Fruit fly (Drosophila melanogaster) whole organism, pupa: ENCODE measurements around the gene drl.
A peak's percentile ranks its signal among the peaks of the same experiment; 100 is the strongest.

Source experiments
- CG10348 ChIP-seq: fragments of 200-800 bp; sonication (Bioruptor generic); IDR thresholded peaks from 2 replicates; pipeline ENCODE4 v1.3.6; 2022; ENCODE audit warnings: missing biosample characterization, missing genetic modification characterization
- CG12605 ChIP-seq: fragments of 200-800 bp; sonication (Bioruptor generic); IDR thresholded peaks from 2 replicates; pipeline ENCODE4 v1.3.6; 2022; ENCODE audit warnings: missing biosample characterization, missing genetic modification characterization
- CG13204 ChIP-seq: fragments of 200-800 bp; sonication (Bioruptor generic); optimal IDR thresholded peaks from 2 replicates; lab custom pipeline; 2018; ENCODE audit warnings: missing biosample characterization, mild to moderate bottlenecking, missing genetic modification characterization, moderate library complexity
- CG14655 ChIP-seq: fragments of 200-800 bp; sonication (Bioruptor generic); optimal IDR thresholded peaks from 3 replicates; lab custom pipeline; 2017; ENCODE audit warnings: mild to moderate bottlenecking, missing biosample characterization, missing genetic modification reagents, missing genetic modification characterization
- CG15710 ChIP-seq: fragments of 200-800 bp; sonication (Bioruptor generic); optimal IDR thresholded peaks from 2 replicates; lab custom pipeline; 2018; ENCODE audit warnings: missing biosample characterization, mild to moderate bottlenecking, missing genetic modification characterization, moderate library complexity
- CG17806 ChIP-seq: fragments of 200-800 bp; sonication (Bioruptor generic); optimal IDR thresholded peaks from 2 replicates; lab custom pipeline; 2018; ENCODE audit warnings: missing biosample characterization, mild to moderate bottlenecking, missing genetic modification characterization, moderate library complexity
- CG32121 ChIP-seq: fragments of 200-800 bp; sonication (Bioruptor generic); IDR thresholded peaks from 2 replicates; pipeline ENCODE4 v1.3.6; 2022; ENCODE audit warnings: missing biosample characterization, missing genetic modification characterization
- CG34367 ChIP-seq: fragments of 200-800 bp; sonication (Bioruptor generic); optimal IDR thresholded peaks from 2 replicates; lab custom pipeline; 2018; ENCODE audit warnings: missing biosample characterization, mild to moderate bottlenecking, missing genetic modification characterization
- CG4496 ChIP-seq: fragments of 200-800 bp; sonication (Bioruptor generic); IDR thresholded peaks from 3 replicates; pipeline ENCODE4 v1.3.6; 2022; ENCODE audit warnings: missing biosample characterization, missing genetic modification characterization
- CG8159 ChIP-seq: fragments of 200-800 bp; sonication (Bioruptor generic); optimal IDR thresholded peaks from 3 replicates; lab custom pipeline; 2018; ENCODE audit warnings: missing biosample characterization, mild to moderate bottlenecking, missing genetic modification characterization, moderate library complexity
- CG8301 ChIP-seq: fragments of 200-800 bp; sonication (Bioruptor generic); optimal IDR thresholded peaks from 2 replicates; lab custom pipeline; 2018; ENCODE audit warnings: missing biosample characterization, mild to moderate bottlenecking, missing genetic modification characterization
- CG9948 ChIP-seq: fragments of 200-800 bp; sonication (Bioruptor generic); optimal IDR thresholded peaks from 2 replicates; lab custom pipeline; 2018; ENCODE audit warnings: missing biosample characterization, mild to moderate bottlenecking, missing genetic modification characterization, moderate library complexity
- D1 ChIP-seq: fragments of 200-800 bp; sonication (Bioruptor generic); optimal IDR thresholded peaks from 2 replicates; lab custom pipeline; 2018; ENCODE audit warnings: missing biosample characterization, mild to moderate bottlenecking, missing genetic modification characterization, moderate library complexity
- EcR ChIP-seq: fragments of 200-800 bp; sonication (Bioruptor generic); optimal IDR thresholded peaks from 3 replicates; lab custom pipeline; 2019; ENCODE audit warnings: missing biosample characterization, missing genetic modification characterization, mild to moderate bottlenecking, moderate library complexity, missing genetic modification reagents
- Ets98B ChIP-seq: fragments of 200-800 bp; sonication (Bioruptor generic); IDR thresholded peaks from 2 replicates; pipeline ENCODE4 v1.3.6; 2022; ENCODE audit warnings: missing biosample characterization, missing genetic modification characterization
- Pif1A ChIP-seq: fragments of 200-800 bp; sonication (Bioruptor generic); optimal IDR thresholded peaks from 3 replicates; lab custom pipeline; 2016; ENCODE audit warnings: missing biosample characterization, missing genetic modification characterization
- Pif1B ChIP-seq: fragments of 200-800 bp; sonication (Bioruptor generic); optimal IDR thresholded peaks from 3 replicates; lab custom pipeline; 2016; ENCODE audit warnings: missing biosample characterization, missing genetic modification characterization
- Snoo ChIP-seq: fragments of 200-800 bp; sonication (Bioruptor generic); optimal IDR thresholded peaks from 3 replicates; lab custom pipeline; 2017; ENCODE audit warnings: missing biosample characterization, mild to moderate bottlenecking, missing genetic modification characterization, inconsistent platforms
- fd96Ca ChIP-seq: fragments of 200-800 bp; sonication (Bioruptor generic); IDR thresholded peaks from 3 replicates; pipeline ENCODE4 v1.3.6; 2022; ENCODE audit warnings: missing biosample characterization, missing genetic modification characterization
- gl ChIP-seq: fragments of 200-800 bp; sonication (Bioruptor generic); optimal IDR thresholded peaks from 2 replicates; lab custom pipeline; 2018; ENCODE audit warnings: missing biosample characterization, mild to moderate bottlenecking, missing genetic modification characterization
- rn ChIP-seq: fragments of 200-800 bp; sonication (Bioruptor generic); IDR thresholded peaks from 2 replicates; pipeline ENCODE4 v1.3.6; 2022; ENCODE audit warnings: missing biosample characterization, missing genetic modification characterization

Gene drl

dm6 chr2L:19163975-19164371 is 26.2 kb upstream of the drl start:
- TF ChIP-seq CG15710 (tag; lab: Kevin White, UChicago) (no peak), fd96Ca (GFP tag; lab: Robert Waterston, UW) (no peak), CG32121 (no peak), EcR (GFP tag; lab: Kevin White, UChicago) (no peak), Pif1B (no peak), CG4496 (GFP tag; lab: Robert Waterston, UW) (no peak), CG9948 (no peak), gl (tag; lab: Kevin White, UChicago) (no peak), Pif1A (GFP tag; lab: Kevin White, UChicago) (no peak), CG10348 (GFP tag; lab: Robert Waterston, UW) (no peak), D1 (tag; lab: Kevin White, UChicago) (no peak), CG14655 (GFP tag; lab: Kevin White, UChicago) (no peak)

- TF ChIP-seq D1 (tag; lab: Kevin White, UChicago): peak; percentile 85
- peak; percentile 85 for TF ChIP-seq gl (tag; lab: Kevin White, UChicago)
- TF ChIP-seq CG10348 (GFP tag; lab: Robert Waterston, UW): peak; percentile 82
- peak; percentile 96 for TF ChIP-seq rn (GFP tag; lab: Robert Waterston, UW)
- peak; percentile 96 for TF ChIP-seq CG12605
- peak; percentile 91 for TF ChIP-seq CG9948
- TF ChIP-seq CG32121: peak; percentile 98
- peak; percentile 79 for TF ChIP-seq EcR (GFP tag; lab: Kevin White, UChicago)
- TF ChIP-seq Snoo (tag; lab: Kevin White, UChicago): peak; percentile 96
- TF ChIP-seq CG8159 (tag; lab: Kevin White, UChicago): peak; percentile 92
- peak; percentile 99 for TF ChIP-seq CG8301 (tag; lab: Kevin White, UChicago)
- peak; percentile 86 for TF ChIP-seq Pif1B
- TF ChIP-seq CG34367 (tag; lab: Kevin White, UChicago): peak; percentile 84
- peak; percentile 97 for TF ChIP-seq Pif1A (GFP tag; lab: Kevin White, UChicago)
- peak; percentile 98 for TF ChIP-seq CG4496 (GFP tag; lab: Robert Waterston, UW)
- peak; percentile 93 for TF ChIP-seq fd96Ca (GFP tag; lab: Robert Waterston, UW)
- TF ChIP-seq CG14655 (GFP tag; lab: Kevin White, UChicago): peak; percentile 98
- peak; percentile 99 for TF ChIP-seq Ets98B (GFP tag; lab: Robert Waterston, UW)
- peak; percentile 92 for TF ChIP-seq CG17806 (tag; lab: Kevin White, UChicago)
- peak; percentile 87 for TF ChIP-seq CG15710 (tag; lab: Kevin White, UChicago)
- TF ChIP-seq CG13204 (GFP tag; lab: Kevin White, UChicago): peak; percentile 67
Observed at dm6 chr2L:19164933-19165813, 25.0 kb upstream of the drl start.

- TF ChIP-seq CG34367 (tag; lab: Kevin White, UChicago) (no peak), CG15710 (tag; lab: Kevin White, UChicago) (no peak), CG9948 (no peak), Ets98B (GFP tag; lab: Robert Waterston, UW) (0 out of 2 replicates have a peak, but pooled peaks have one; percentile 10), CG32121 (peak; percentile 14; the same call in 1 of the 2 replicates), CG4496 (GFP tag; lab: Robert Waterston, UW) (no peak), EcR (GFP tag; lab: Kevin White, UChicago) (peak; percentile 22)
Observed at dm6 chr2L:19165998-19166397, 24.1 kb upstream of the drl start.

- TF ChIP-seq D1 (tag; lab: Kevin White, UChicago) (no peak), Ets98B (GFP tag; lab: Robert Waterston, UW) (no peak), CG13204 (GFP tag; lab: Kevin White, UChicago) (no peak), CG32121 (no peak), CG12605 (no peak), EcR (GFP tag; lab: Kevin White, UChicago) (no peak), fd96Ca (GFP tag; lab: Robert Waterston, UW) (no peak), CG17806 (tag; lab: Kevin White, UChicago) (no peak)
Observed at dm6 chr2L:19167135-19167681, 22.9 kb upstream of the drl start.

- TF ChIP-seq Pif1A (GFP tag; lab: Kevin White, UChicago): no peak
- no peak for TF ChIP-seq CG17806 (tag; lab: Kevin White, UChicago)
Observed at dm6 chr2L:19168095-19168697, 21.9 kb upstream of the drl start.
